Fruit fly (Drosophila melanogaster) whole organism, embryonic: ENCODE data around the gene dysf.

ENCODE experiments used
- BEAF-32 ChIP-seq: fragments of 200-800 bp; sonication (Bioruptor generic); optimal IDR thresholded peaks from 3 replicates; lab custom pipeline; 2017; ENCODE audit warnings: missing biosample characterization, missing genetic modification characterization, mild to moderate bottlenecking, moderate library complexity, missing genetic modification reagents
- CG12155 ChIP-seq: fragments of 200-800 bp; sonication (Bioruptor generic); optimal IDR thresholded peaks from 3 replicates; lab custom pipeline; 2016; ENCODE audit warnings: missing biosample characterization, missing genetic modification characterization
- CG1233 ChIP-seq: fragments of 200-800 bp; sonication (Bioruptor generic); optimal IDR thresholded peaks from 4 replicates; lab custom pipeline; 2018; ENCODE audit warnings: missing biosample characterization, mild to moderate bottlenecking, missing genetic modification characterization
- CG12942 ChIP-seq: fragments of 200-800 bp; sonication (Bioruptor generic); optimal IDR thresholded peaks from 3 replicates; lab custom pipeline; 2016; ENCODE audit warnings: missing biosample characterization, missing genetic modification characterization
- CG1647 ChIP-seq: fragments of 200-800 bp; sonication (Bioruptor generic); optimal IDR thresholded peaks from 3 replicates; lab custom pipeline; 2016; ENCODE audit warnings: missing biosample characterization, missing genetic modification characterization
- CG3065 ChIP-seq: fragments of 200-800 bp; sonication (Bioruptor generic); optimal IDR thresholded peaks from 2 replicates; lab custom pipeline; 2016; ENCODE audit warnings: missing biosample characterization, missing genetic modification characterization
- CG32767 ChIP-seq: fragments of 200-800 bp; sonication (Bioruptor generic); IDR thresholded peaks from 2 replicates; pipeline ENCODE4 v1.3.6; 2022; ENCODE audit warnings: missing biosample characterization, missing genetic modification characterization
- CG33213 ChIP-seq: fragments of 200-800 bp; sonication (Bioruptor generic); optimal IDR thresholded peaks from 3 replicates; lab custom pipeline; 2016; ENCODE audit warnings: missing biosample characterization, missing genetic modification characterization
- CG33557 ChIP-seq: fragments of 200-800 bp; sonication (Bioruptor generic); optimal IDR thresholded peaks from 2 replicates; lab custom pipeline; 2019; ENCODE audit warnings: missing biosample characterization, mild to moderate bottlenecking, missing genetic modification characterization, moderate library complexity
- CG4282 ChIP-seq: fragments of 200-800 bp; sonication (Bioruptor generic); optimal IDR thresholded peaks from 2 replicates; lab custom pipeline; 2016; ENCODE audit warnings: missing biosample characterization, missing genetic modification characterization
- CG4707 ChIP-seq: fragments of 200-800 bp; sonication (Bioruptor generic); optimal IDR thresholded peaks from 2 replicates; lab custom pipeline; 2018; ENCODE audit warnings: missing biosample characterization, mild to moderate bottlenecking, missing genetic modification characterization, moderate library complexity
- CG6689 ChIP-seq: fragments of 200-800 bp; sonication (Bioruptor generic); IDR thresholded peaks from 2 replicates; pipeline ENCODE4 v1.3.6; 2022; ENCODE audit warnings: missing biosample characterization, missing genetic modification characterization
- CG6791 ChIP-seq: fragments of 200-800 bp; sonication (Bioruptor generic); IDR thresholded peaks from 3 replicates; pipeline ENCODE4 v1.3.6; 2022; ENCODE audit warnings: missing biosample characterization, missing genetic modification characterization; ENCODE audit not compliant: partially characterized antibody
- CG8765 ChIP-seq: fragments of 200-800 bp; sonication (Bioruptor generic); IDR thresholded peaks from 2 replicates; pipeline ENCODE4 v1.3.6; 2022; ENCODE audit warnings: missing biosample characterization, missing genetic modification characterization
- CG9817 ChIP-seq: fragments of 200-800 bp; sonication (Bioruptor generic); optimal IDR thresholded peaks from 2 replicates; lab custom pipeline; 2018; ENCODE audit warnings: missing biosample characterization, mild to moderate bottlenecking, missing genetic modification characterization, moderate library complexity
- CG9932 ChIP-seq: fragments of 200-800 bp; sonication (Bioruptor generic); IDR thresholded peaks from 2 replicates; pipeline ENCODE4 v1.3.6; 2022; ENCODE audit warnings: missing biosample characterization, missing genetic modification characterization
- CkIIα-i1 ChIP-seq: fragments of 200-800 bp; sonication (Bioruptor generic); IDR thresholded peaks from 2 replicates; pipeline ENCODE4 v1.3.6; 2022; ENCODE audit warnings: missing biosample characterization, missing genetic modification characterization
- CrebB ChIP-seq: fragments of 200-800 bp; sonication (Bioruptor generic); optimal IDR thresholded peaks from 3 replicates; lab custom pipeline; 2018; ENCODE audit warnings: missing biosample characterization, mild to moderate bottlenecking, missing genetic modification characterization
- D19B ChIP-seq: fragments of 200-800 bp; sonication (Bioruptor generic); optimal IDR thresholded peaks from 2 replicates; lab custom pipeline; 2017; ENCODE audit warnings: missing biosample characterization, mild to moderate bottlenecking, missing genetic modification characterization
- Deaf1 ChIP-seq: fragments of 200-800 bp; optimal IDR thresholded peaks from 3 replicates; lab custom pipeline; 2019; ENCODE audit warnings: missing biosample characterization, mild to moderate bottlenecking, missing genetic modification characterization, moderate library complexity
- Dek ChIP-seq: fragments of 200-800 bp; sonication (Bioruptor generic); optimal IDR thresholded peaks from 3 replicates; lab custom pipeline; 2019; ENCODE audit warnings: missing biosample characterization, mild to moderate bottlenecking, missing genetic modification characterization, moderate library complexity
- E2f1 ChIP-seq: fragments of 200-800 bp; sonication (Bioruptor generic); IDR thresholded peaks from 2 replicates; pipeline ENCODE4 v1.3.6; 2022; ENCODE audit warnings: missing biosample characterization, missing genetic modification characterization
- Ets97D ChIP-seq: fragments of 200-800 bp; sonication (Bioruptor generic); optimal IDR thresholded peaks from 3 replicates; lab custom pipeline; 2016; ENCODE audit warnings: missing biosample characterization, missing genetic modification characterization
- HLH4C ChIP-seq: fragments of 200-800 bp; sonication (Bioruptor generic); IDR thresholded peaks from 3 replicates; pipeline ENCODE4 v1.3.6; 2022; ENCODE audit warnings: missing biosample characterization, missing genetic modification characterization; ENCODE audit not compliant: partially characterized antibody
- Jarid2 ChIP-seq: fragments of 200-800 bp; sonication (Bioruptor generic); optimal IDR thresholded peaks from 3 replicates; lab custom pipeline; 2017; ENCODE audit warnings: mild to moderate bottlenecking, missing biosample characterization, missing genetic modification reagents, missing genetic modification characterization
- Mad ChIP-seq: fragments of 200-800 bp; sonication (Bioruptor generic); optimal IDR thresholded peaks from 2 replicates; lab custom pipeline; 2016; ENCODE audit warnings: missing biosample characterization, missing genetic modification characterization
- Myb ChIP-seq: fragments of 200-800 bp; sonication (Bioruptor generic); optimal IDR thresholded peaks from 2 replicates; lab custom pipeline; 2016; ENCODE audit warnings: missing biosample characterization, missing genetic modification characterization
- NfI ChIP-seq: fragments of 200-800 bp; sonication (Bioruptor generic); optimal IDR thresholded peaks from 3 replicates; lab custom pipeline; 2018; ENCODE audit warnings: missing biosample characterization, mild to moderate bottlenecking, missing genetic modification characterization, moderate library complexity
- Ptx1 ChIP-seq: fragments of 200-800 bp; sonication (Bioruptor generic); IDR thresholded peaks from 2 replicates; pipeline ENCODE4 v1.3.6; 2022; ENCODE audit warnings: missing biosample characterization, missing genetic modification characterization
- Sin3A ChIP-seq: fragments of >200 bp; optimal IDR thresholded peaks from 2 replicates; lab custom pipeline; 2018
- Ssrp ChIP-seq: fragments of 200-800 bp; sonication (Bioruptor generic); optimal IDR thresholded peaks from 2 replicates; lab custom pipeline; 2018; ENCODE audit warnings: missing biosample characterization, mild to moderate bottlenecking, missing genetic modification characterization, moderate library complexity
- Stat92E ChIP-seq, 3 experiments: fragments of >200 bp in 2 of 3; fragments of 200-800 bp in 1 of 3; sonication (Bioruptor generic) in 1 of 3; optimal IDR thresholded peaks; 2 replicates each; lab custom pipeline; 2017 to 2019; ENCODE audit warnings: missing biosample characterization in 3 of 3, missing genetic modification characterization in 3 of 3, mild to moderate bottlenecking in 1 of 3, moderate library complexity in 1 of 3
- Taf1 ChIP-seq: fragments of 200-800 bp; sonication (Bioruptor generic); IDR thresholded peaks from 2 replicates; pipeline ENCODE4 v1.3.6; 2022; ENCODE audit warnings: missing biosample characterization, missing genetic modification characterization
- Xrp1 ChIP-seq: fragments of 200-800 bp; sonication (Bioruptor generic); IDR thresholded peaks from 2 replicates; pipeline ENCODE4 v1.3.6; 2022; ENCODE audit warnings: missing biosample characterization, missing genetic modification characterization
- amos ChIP-seq: fragments of 200-800 bp; sonication (Bioruptor generic); IDR thresholded peaks from 2 replicates; pipeline ENCODE4 v1.3.6; 2022; ENCODE audit warnings: missing biosample characterization, missing genetic modification characterization; ENCODE audit not compliant: partially characterized antibody
- bab2 ChIP-seq: fragments of 200-800 bp; sonication (Bioruptor generic); optimal IDR thresholded peaks from 2 replicates; lab custom pipeline; 2016; ENCODE audit warnings: missing biosample characterization, missing genetic modification characterization
- dati ChIP-seq: fragments of 200-800 bp; sonication (Bioruptor generic); IDR thresholded peaks from 2 replicates; pipeline ENCODE4 v1.3.6; 2022; ENCODE audit warnings: missing biosample characterization, missing genetic modification characterization
- ems ChIP-seq: fragments of 200-800 bp; sonication (Bioruptor generic); optimal IDR thresholded peaks from 3 replicates; lab custom pipeline; 2016; ENCODE audit warnings: missing biosample characterization, missing genetic modification characterization
- gem ChIP-seq: fragments of 200-800 bp; sonication (Bioruptor generic); optimal IDR thresholded peaks from 2 replicates; lab custom pipeline; 2019; ENCODE audit warnings: missing biosample characterization, mild to moderate bottlenecking, missing genetic modification characterization, moderate library complexity
- her ChIP-seq: fragments of 200-800 bp; sonication (Bioruptor generic); optimal IDR thresholded peaks from 2 replicates; lab custom pipeline; 2016; ENCODE audit warnings: missing biosample characterization, missing genetic modification characterization
- ind ChIP-seq: fragments of 200-800 bp; sonication (Bioruptor generic); optimal IDR thresholded peaks from 3 replicates; lab custom pipeline; 2016; ENCODE audit warnings: missing biosample characterization, missing genetic modification characterization
- kay ChIP-seq: fragments of 200-800 bp; sonication (Bioruptor generic); optimal IDR thresholded peaks from 2 replicates; lab custom pipeline; 2016; ENCODE audit warnings: missing biosample characterization, missing genetic modification characterization
- pho ChIP-seq: fragments of 200-800 bp; sonication (Bioruptor generic); optimal IDR thresholded peaks from 2 replicates; lab custom pipeline; 2016; ENCODE audit warnings: missing biosample characterization, missing genetic modification characterization
- prd ChIP-seq, 3 experiments: fragments of >200 bp in 2 of 3; fragments of 200-800 bp in 1 of 3; sonication (Bioruptor generic) in 1 of 3; optimal IDR thresholded peaks in 2 of 3; IDR thresholded peaks in 1 of 3; 2 replicates in 2 of 3; 3 replicates in 1 of 3; pipeline versions ENCODE4 v1.3.6 to Lab custom; 2017 to 2022; ENCODE audit warnings: missing biosample characterization in 1 of 3, missing genetic modification characterization in 1 of 3
- scrt ChIP-seq: fragments of 200-800 bp; sonication (Bioruptor generic); optimal IDR thresholded peaks from 2 replicates; lab custom pipeline; 2018; ENCODE audit warnings: missing biosample characterization, mild to moderate bottlenecking, missing genetic modification characterization, moderate library complexity
- sug ChIP-seq: fragments of 200-800 bp; optimal IDR thresholded peaks from 2 replicates; lab custom pipeline; 2019; ENCODE audit warnings: missing biosample characterization, mild to moderate bottlenecking, missing genetic modification characterization, moderate library complexity
- tll ChIP-seq, 2 experiments: fragments of 200-800 bp in 1 of 2; fragments of >200 bp in 1 of 2; sonication (Bioruptor generic) in 1 of 2; optimal IDR thresholded peaks; 2 replicates each; lab custom pipeline; 2017 to 2019; ENCODE audit warnings: missing biosample characterization in 2 of 2, missing genetic modification characterization in 2 of 2, mild to moderate bottlenecking in 1 of 2, moderate library complexity in 1 of 2
- wek ChIP-seq: fragments of 200-800 bp; sonication (Bioruptor generic); optimal IDR thresholded peaks from 3 replicates; lab custom pipeline; 2018; ENCODE audit warnings: missing biosample characterization, mild to moderate bottlenecking, missing genetic modification characterization, moderate library complexity

Gene dysf

dm6 chr3R:26052150-26052908, 46.2 kb downstream of the dysf start, which contains the start of the genes Exo84 and Vps2 (continued):
- TF ChIP-seq sug (tag; lab: Kevin White, UChicago) (peak; percentile 68), CG3065 (GFP tag; lab: Kevin White, UChicago) (no peak), CG4707 (no peak), NfI (GFP tag; lab: Kevin White, UChicago) (peak; percentile 36), Taf1 (GFP tag; lab: Robert Waterston, UW) (no peak), Dek (peak; percentile 40), Mad (GFP tag; lab: Kevin White, UChicago) (peak; percentile 29), dati (no peak), CG4282 (GFP tag; lab: Kevin White, UChicago) (no peak), Ptx1 (GFP tag; lab: Robert Waterston, UW) (peak; percentile 73), pho (GFP tag; lab: Kevin White, UChicago) (peak; percentile 47), CG6689 (GFP tag; lab: Robert Waterston, UW) (peak; percentile 97), prd (optimal IDR thresholded peaks at IDR 0.05; lab: Kevin White, UChicago) (no peak), prd (GFP tag; IDR thresholded peaks at IDR 0.05; lab: Robert Waterston, UW) (peak; percentile 68; the same call in 1 of the 3 replicates), CG12942 (GFP tag; lab: Kevin White, UChicago) (peak; percentile 29), her (GFP tag; lab: Kevin White, UChicago) (no peak), CG1233 (peak; percentile 40), CrebB (no peak), E2f1 (GFP tag; lab: Robert Waterston, UW) (no peak), Ets97D (GFP tag; lab: Kevin White, UChicago) (peak; percentile 21), CG9817 (peak; percentile 78), CG12155 (peak; percentile 6), HLH4C (GFP tag; lab: Robert Waterston, UW) (no peak), CG8765 (GFP tag; lab: Robert Waterston, UW) (no peak), CG33213 (GFP tag; lab: Kevin White, UChicago) (no peak), D19B (GFP tag; lab: Kevin White, UChicago) (peak; percentile 20), scrt (GFP tag; lab: Kevin White, UChicago) (peak; percentile 81), kay (GFP tag; lab: Kevin White, UChicago) (peak; percentile 67), CG1647 (GFP tag; lab: Kevin White, UChicago) (no peak), ems (GFP tag; lab: Kevin White, UChicago) (peak; percentile 1), amos (0 out of 2 replicates have a peak, but pooled peaks have one; percentile 32), gem (tag; lab: Kevin White, UChicago) (peak; percentile 69), BEAF-32 (GFP tag; lab: Kevin White, UChicago) (peak; percentile 17), CG9932 (peak; percentile 64), Stat92E (GFP tag; optimal IDR thresholded peaks at IDR 0.05; lab: Kevin White, UChicago) (no peak), CG33557 (GFP tag; lab: Kevin White, UChicago) (peak; percentile 20), Deaf1 (tag; lab: Kevin White, UChicago) (no peak), Sin3A (lab: Kevin White, UChicago) (peak; percentile 35), tll (GFP tag; optimal IDR thresholded peaks at IDR 0.05; lab: Kevin White, UChicago) (peak in 1 of 2 experiments; percentile 77), Myb (GFP tag; lab: Kevin White, UChicago) (no peak), Ssrp (tag; lab: Kevin White, UChicago) (peak; percentile 44), Xrp1 (GFP tag; lab: Robert Waterston, UW) (0 out of 2 replicates have a peak, but pooled peaks have one; percentile 9), ind (peak; percentile 57), CG6791 (GFP tag; lab: Robert Waterston, UW) (no peak), Jarid2 (GFP tag; lab: Kevin White, UChicago) (no peak), bab2 (GFP tag; lab: Kevin White, UChicago) (peak; percentile 38), CkIIα-i1 (no peak), wek (GFP tag; lab: Kevin White, UChicago) (no peak), CG32767 (GFP tag; lab: Robert Waterston, UW) (no peak)
